Worm (Caenorhabditis elegans) whole organism, young adult: ENCODE measurements around the gene R08C7.4.

Experiments used
- B0336.3 ChIP-seq: fragments of 200-800 bp; sonication (Bioruptor generic); IDR thresholded peaks from 2 replicates; pipeline ENCODE4 v1.3.6; 2022; ENCODE audit warnings: missing genetic modification characterization, missing compliant biosample characterization
- F22D6.2 ChIP-seq: sonication (generic microtip); optimal IDR thresholded peaks from 2 replicates; lab custom pipeline; 2016; ENCODE audit warnings: mild to moderate bottlenecking, missing genetic modification characterization, missing compliant biosample characterization
- F33H1.4 ChIP-seq: fragments of 200-800 bp; sonication (Bioruptor generic); IDR thresholded peaks from 2 replicates; pipeline ENCODE4 v1.3.6; 2022; ENCODE audit warnings: missing genetic modification reagents, missing genetic modification characterization, missing compliant biosample characterization
- F52B5.7 ChIP-seq: sonication (generic microtip); optimal IDR thresholded peaks from 2 replicates; lab custom pipeline; 2016; ENCODE audit warnings: mild to moderate bottlenecking, missing genetic modification characterization, missing compliant biosample characterization
- F57C9.4 ChIP-seq: sonication (generic microtip); optimal IDR thresholded peaks from 2 replicates; lab custom pipeline; 2017; ENCODE audit warnings: mild to moderate bottlenecking, missing genetic modification characterization, missing compliant biosample characterization
- K11D2.4 ChIP-seq: fragments of 200-800 bp; sonication (Bioruptor generic); IDR thresholded peaks from 2 replicates; pipeline ENCODE4 v1.3.6; 2022; ENCODE audit warnings: missing genetic modification reagents, missing genetic modification characterization, missing compliant biosample characterization
- T07F8.4 ChIP-seq: sonication (generic microtip); optimal IDR thresholded peaks from 2 replicates; lab custom pipeline; 2016; ENCODE audit warnings: mild to moderate bottlenecking, missing genetic modification characterization, moderate library complexity, missing compliant biosample characterization
- ama-1 ChIP-seq, 3 experiments: fragments of 150-350 bp in 1 of 3; sonication (generic microtip) in 2 of 3; optimal IDR thresholded peaks; 2 replicates each; lab custom pipeline; 2014 to 2018; ENCODE audit warnings: missing biosample characterization in 2 of 3, missing genetic modification characterization in 2 of 3, missing genetic modification reagents in 2 of 3
- aptf-2 ChIP-seq: fragments of 200-800 bp; sonication (Bioruptor generic); conservative IDR thresholded peaks from 2 replicates; pipeline ENCODE4 v1.3.6; 2022; ENCODE audit warnings: missing genetic modification reagents, missing genetic modification characterization, missing compliant biosample characterization
- attf-5 ChIP-seq: fragments of 200-800 bp; sonication (Bioruptor generic); optimal IDR thresholded peaks from 2 replicates; lab custom pipeline; 2018; ENCODE audit warnings: mild to moderate bottlenecking, missing genetic modification characterization, missing compliant biosample characterization
- bed-1 ChIP-seq: fragments of 200-800 bp; sonication (Bioruptor generic); IDR thresholded peaks from 2 replicates; pipeline ENCODE4 v1.3.6; 2022; ENCODE audit warnings: missing genetic modification reagents, missing genetic modification characterization, missing compliant biosample characterization
- cebp-2 ChIP-seq: fragments of 200-800 bp; sonication (Bioruptor generic); IDR thresholded peaks from 2 replicates; pipeline ENCODE4 v1.3.6; 2022; ENCODE audit warnings: missing genetic modification characterization, missing compliant biosample characterization
- ceh-100 ChIP-seq: fragments of 200-800 bp; sonication (Bioruptor generic); IDR thresholded peaks from 2 replicates; pipeline ENCODE4 v1.3.6; 2022; ENCODE audit warnings: missing genetic modification reagents, missing genetic modification characterization, missing compliant biosample characterization
- ceh-58 ChIP-seq: fragments of 200-800 bp; sonication (Bioruptor generic); IDR thresholded peaks from 2 replicates; pipeline ENCODE4 v1.3.6; 2022; ENCODE audit warnings: missing genetic modification characterization, missing compliant biosample characterization
- ceh-79 ChIP-seq: sonication (generic microtip); optimal IDR thresholded peaks from 2 replicates; lab custom pipeline; 2017; ENCODE audit warnings: mild to moderate bottlenecking, missing genetic modification characterization, missing compliant biosample characterization
- die-1 ChIP-seq: sonication (generic microtip); optimal IDR thresholded peaks from 2 replicates; lab custom pipeline; 2016; ENCODE audit warnings: missing genotype, mild to moderate bottlenecking, missing genetic modification characterization, missing compliant biosample characterization
- dox-1 ChIP-seq: fragments of 200-800 bp; sonication (Bioruptor generic); IDR thresholded peaks from 2 replicates; pipeline ENCODE4 v1.3.6; 2022; ENCODE audit warnings: missing genetic modification reagents, missing genetic modification characterization, missing compliant biosample characterization
- dpl-1 ChIP-seq: fragments of 150-350 bp; optimal IDR thresholded peaks from 2 replicates; lab custom pipeline; 2014; ENCODE audit warnings: missing biosample characterization, missing genetic modification reagents, missing genetic modification characterization
- egl-44 ChIP-seq: fragments of 200-800 bp; sonication (Bioruptor generic); IDR thresholded peaks from 2 replicates; pipeline ENCODE4 v1.3.6; 2022; ENCODE audit warnings: missing genetic modification reagents, missing genetic modification characterization, missing compliant biosample characterization
- ets-4 ChIP-seq: fragments of 200-800 bp; sonication (Bioruptor generic); optimal IDR thresholded peaks from 2 replicates; lab custom pipeline; 2018; ENCODE audit warnings: mild to moderate bottlenecking, missing genetic modification characterization, missing compliant biosample characterization
- hlh-26 ChIP-seq: fragments of 200-800 bp; sonication (Bioruptor generic); conservative IDR thresholded peaks from 2 replicates; pipeline ENCODE4 v1.3.6; 2022; ENCODE audit warnings: missing genetic modification reagents, missing genetic modification characterization, missing compliant biosample characterization
- hmg-1.2 ChIP-seq: fragments of 200-800 bp; sonication (Bioruptor generic); IDR thresholded peaks from 2 replicates; pipeline ENCODE4 v1.3.6; 2022; ENCODE audit warnings: missing genetic modification reagents, missing genetic modification characterization, missing compliant biosample characterization
- lag-1 ChIP-seq: fragments of 200-800 bp; sonication (Bioruptor generic); IDR thresholded peaks from 2 replicates; pipeline ENCODE4 v1.3.6; 2022; ENCODE audit warnings: missing genetic modification reagents, missing genetic modification characterization, missing compliant biosample characterization
- let-526 ChIP-seq: fragments of 200-800 bp; sonication (Bioruptor generic); IDR thresholded peaks from 2 replicates; pipeline ENCODE4 v1.3.6; 2022; ENCODE audit warnings: missing genetic modification reagents, missing genetic modification characterization, missing compliant biosample characterization
- lin-35 ChIP-seq, 3 experiments: fragments of 150-350 bp in 2 of 3; sonication (generic microtip) in 1 of 3; optimal IDR thresholded peaks; 2 replicates each; lab custom pipeline; 2014 to 2018; ENCODE audit warnings: missing biosample characterization in 3 of 3, missing genetic modification characterization in 3 of 3, missing genetic modification reagents in 3 of 3
- lin-40 ChIP-seq: sonication (generic microtip); optimal IDR thresholded peaks from 2 replicates; lab custom pipeline; 2016; ENCODE audit warnings: missing genetic modification characterization, mild to moderate bottlenecking, missing compliant biosample characterization, missing genotype, missing genetic modification reagents
- lsl-1 ChIP-seq: fragments of 200-800 bp; sonication (Bioruptor generic); optimal IDR thresholded peaks from 2 replicates; lab custom pipeline; 2018; ENCODE audit warnings: mild to moderate bottlenecking, missing genetic modification characterization, moderate library complexity, missing compliant biosample characterization
- madf-3 ChIP-seq: fragments of 200-800 bp; sonication (Bioruptor generic); IDR thresholded peaks from 2 replicates; pipeline ENCODE4 v1.3.6; 2022; ENCODE audit warnings: missing genetic modification reagents, missing genetic modification characterization, missing compliant biosample characterization
- madf-6 ChIP-seq: fragments of 200-800 bp; sonication (Bioruptor generic); IDR thresholded peaks from 2 replicates; pipeline ENCODE4 v1.3.6; 2022; ENCODE audit warnings: missing genetic modification reagents, missing genetic modification characterization, missing compliant biosample characterization
- mcd-1 ChIP-seq: fragments of 200-800 bp; sonication (Bioruptor generic); IDR thresholded peaks from 2 replicates; pipeline ENCODE4 v1.3.6; 2022; ENCODE audit warnings: missing genetic modification reagents, missing genetic modification characterization, missing compliant biosample characterization
- mes-4 ChIP-seq: sonication (generic microtip); optimal IDR thresholded peaks from 2 replicates; lab custom pipeline; 2016; ENCODE audit warnings: missing genotype, missing genetic modification characterization, missing compliant biosample characterization
- mxl-1 ChIP-seq: sonication (generic microtip); optimal IDR thresholded peaks from 2 replicates; lab custom pipeline; 2016; ENCODE audit warnings: missing genetic modification characterization, missing compliant biosample characterization
- nfya-2 ChIP-seq: fragments of 200-800 bp; sonication (Bioruptor generic); IDR thresholded peaks from 2 replicates; pipeline ENCODE4 v1.3.6; 2022; ENCODE audit warnings: missing genetic modification reagents, missing genetic modification characterization, missing compliant biosample characterization
- nhr-120 ChIP-seq: fragments of 200-800 bp; sonication (Bioruptor generic); IDR thresholded peaks from 2 replicates; pipeline ENCODE4 v1.3.6; 2022; ENCODE audit warnings: missing genetic modification characterization, missing compliant biosample characterization
- nhr-27 ChIP-seq: fragments of 200-800 bp; sonication (Bioruptor generic); optimal IDR thresholded peaks from 2 replicates; lab custom pipeline; 2018; ENCODE audit warnings: mild to moderate bottlenecking, missing genetic modification characterization, moderate library complexity, missing compliant biosample characterization
- nhr-80 ChIP-seq: sonication (generic microtip); optimal IDR thresholded peaks from 2 replicates; lab custom pipeline; 2016; ENCODE audit warnings: missing genetic modification characterization, missing compliant biosample characterization
- pbrm-1 ChIP-seq: fragments of 200-800 bp; sonication (Bioruptor generic); IDR thresholded peaks from 2 replicates; pipeline ENCODE4 v1.3.6; 2022; ENCODE audit warnings: missing genetic modification reagents, missing genetic modification characterization, missing compliant biosample characterization
- rec-8 ChIP-seq, 2 experiments: sonication (generic microtip); optimal IDR thresholded peaks; 2 replicates each; lab custom pipeline; 2016; ENCODE audit warnings: mild to moderate bottlenecking in 2 of 2, missing genetic modification characterization in 2 of 2, missing genetic modification reagents in 2 of 2, missing genotype in 2 of 2, missing biosample characterization in 1 of 2, missing compliant biosample characterization in 1 of 2, moderate library complexity in 1 of 2
- repo-1 ChIP-seq: sonication (generic microtip); optimal IDR thresholded peaks from 2 replicates; lab custom pipeline; 2017; ENCODE audit warnings: mild to moderate bottlenecking, missing genetic modification characterization, missing compliant biosample characterization
- rpc-1 ChIP-seq, 2 experiments: fragments of 150-350 bp in 1 of 2; sonication (generic microtip) in 1 of 2; optimal IDR thresholded peaks; 2 replicates each; lab custom pipeline; 2014 to 2018; ENCODE audit warnings: missing biosample characterization in 1 of 2, missing genetic modification characterization in 1 of 2, missing genetic modification reagents in 1 of 2, missing genotype in 1 of 2
- snpc-1.1 ChIP-seq: sonication (generic microtip); optimal IDR thresholded peaks from 2 replicates; lab custom pipeline; 2017; ENCODE audit warnings: missing genetic modification characterization, mild to moderate bottlenecking, missing compliant biosample characterization, antibody characterized with exemption, moderate library complexity, missing genotype, missing genetic modification reagents; ENCODE audit not compliant: insufficient read depth
- sptf-2 ChIP-seq: fragments of 200-800 bp; sonication (Bioruptor generic); optimal IDR thresholded peaks from 2 replicates; lab custom pipeline; 2018; ENCODE audit warnings: mild to moderate bottlenecking, missing genetic modification characterization, missing compliant biosample characterization
- tbp1 ChIP-seq: fragments of 200-800 bp; sonication (Bioruptor generic); optimal IDR thresholded peaks from 2 replicates; lab custom pipeline; 2018; ENCODE audit warnings: mild to moderate bottlenecking, missing genetic modification characterization, missing compliant biosample characterization
- tlf-1 ChIP-seq: fragments of 200-800 bp; sonication (Bioruptor generic); optimal IDR thresholded peaks from 2 replicates; lab custom pipeline; 2018; ENCODE audit warnings: mild to moderate bottlenecking, missing genetic modification characterization, missing compliant biosample characterization
- xnd-1 ChIP-seq: sonication (generic microtip); optimal IDR thresholded peaks from 2 replicates; lab custom pipeline; 2016; ENCODE audit warnings: missing genotype, missing genetic modification reagents, missing genetic modification characterization, missing compliant biosample characterization
- ztf-25 ChIP-seq: fragments of 200-800 bp; sonication (Bioruptor generic); IDR thresholded peaks from 2 replicates; pipeline ENCODE4 v1.3.6; 2022; ENCODE audit warnings: missing genetic modification reagents, missing genetic modification characterization, missing compliant biosample characterization

Gene R08C7.4

ce11 chrIV:4470885-4471772 lies 36.3 kb downstream of the R08C7.4 start (continued):
- TF ChIP-seq sptf-2 (GFP tag; lab: Kevin White, UChicago) = no peak
- peak; percentile 72; the same call in 1 of the 2 replicates for TF ChIP-seq pbrm-1 (GFP tag; lab: Robert Waterston, UW)
- TF ChIP-seq ama-1 (optimal IDR thresholded peaks at IDR 0.05; lab: Kevin White, UChicago) = peak; percentile 47
- TF ChIP-seq ama-1 (GFP tag; optimal IDR thresholded peaks at IDR 0.05; lab: Kevin White, UChicago) = peak in 1 of 2 experiments; percentile 9
- no peak for TF ChIP-seq mes-4 (tag; lab: Kevin White, UChicago)
- TF ChIP-seq madf-6 = peak; percentile 53; the same call in 1 of the 2 replicates
- peak; percentile 33 for TF ChIP-seq lsl-1 (GFP tag; lab: Kevin White, UChicago)
- no peak for TF ChIP-seq nhr-27 (tag; lab: Kevin White, UChicago)
- peak; percentile 4 for TF ChIP-seq dpl-1 (GFP tag; lab: Kevin White, UChicago)
- 0 out of 2 replicates have a peak, but pooled peaks have one; percentile 11 for TF ChIP-seq cebp-2 (GFP tag; lab: Robert Waterston, UW)
- TF ChIP-seq aptf-2 = no peak
- no peak for TF ChIP-seq die-1 (tag; lab: Kevin White, UChicago)
- TF ChIP-seq nhr-80 (tag; lab: Kevin White, UChicago) = peak; percentile 57
- TF ChIP-seq ztf-25 = no peak
- peak; percentile 58 for TF ChIP-seq mcd-1 (GFP tag; lab: Robert Waterston, UW)
- no peak for TF ChIP-seq nhr-120 (GFP tag; lab: Robert Waterston, UW)
- TF ChIP-seq lin-40 (tag; lab: Kevin White, UChicago) = no peak
- TF ChIP-seq B0336.3 (GFP tag; lab: Robert Waterston, UW) = peak; percentile 51; the same call in 1 of the 2 replicates
- TF ChIP-seq lag-1 (GFP tag; lab: Robert Waterston, UW) = no peak
- TF ChIP-seq snpc-1.1 (tag; lab: Kevin White, UChicago) = no peak
- TF ChIP-seq dox-1 (GFP tag; lab: Robert Waterston, UW) = peak; percentile 18; the same call in 1 of the 2 replicates
- TF ChIP-seq hlh-26 (GFP tag; lab: Robert Waterston, UW) = no peak
- TF ChIP-seq mxl-1 = no peak
- no peak for TF ChIP-seq rec-8 (tag; optimal IDR thresholded peaks at IDR 0.05; lab: Kevin White, UChicago)
- TF ChIP-seq madf-3 (GFP tag; lab: Robert Waterston, UW) = peak; percentile 11; the same call in 1 of the 2 replicates
- TF ChIP-seq F22D6.2 (tag; lab: Kevin White, UChicago) = no peak
- no peak for TF ChIP-seq tlf-1 (GFP tag; lab: Kevin White, UChicago)
- TF ChIP-seq bed-1 (GFP tag; lab: Robert Waterston, UW) = no peak
- no peak for TF ChIP-seq ceh-79 (tag; lab: Kevin White, UChicago)
- TF ChIP-seq nfya-2 (GFP tag; lab: Robert Waterston, UW) = no peak
- TF ChIP-seq xnd-1 (tag; lab: Kevin White, UChicago) = no peak
- TF ChIP-seq F52B5.7 (tag; lab: Kevin White, UChicago) = peak; percentile 47
- TF ChIP-seq F57C9.4 = peak; percentile 60
- no peak for TF ChIP-seq let-526
- peak; percentile 55; the same call in 1 of the 2 replicates for TF ChIP-seq K11D2.4 (GFP tag; lab: Robert Waterston, UW)
- peak; percentile 20 for TF ChIP-seq tbp1
- TF ChIP-seq attf-5 (GFP tag; lab: Kevin White, UChicago) = peak; percentile 64
- no peak for TF ChIP-seq repo-1
- TF ChIP-seq ets-4 (GFP tag; lab: Kevin White, UChicago) = no peak
- TF ChIP-seq hmg-1.2 = peak; percentile 81
- peak; percentile 65; the same call in 1 of the 2 replicates for TF ChIP-seq egl-44
- no peak for TF ChIP-seq T07F8.4 (tag; lab: Kevin White, UChicago)
- 0 out of 2 replicates have a peak, but pooled peaks have one; percentile 5 for TF ChIP-seq ceh-58 (GFP tag; lab: Robert Waterston, UW)
- TF ChIP-seq ceh-100 (GFP tag; lab: Robert Waterston, UW) = no peak
- no peak for TF ChIP-seq lin-35 (GFP tag; optimal IDR thresholded peaks at IDR 0.05; lab: Kevin White, UChicago)
- peak; percentile 50 for TF ChIP-seq F33H1.4 (GFP tag; lab: Robert Waterston, UW)
- no peak for TF ChIP-seq rpc-1 (optimal IDR thresholded peaks at IDR 0.05; lab: Kevin White, UChicago)
- TF ChIP-seq rpc-1 (tag; optimal IDR thresholded peaks at IDR 0.05; lab: Kevin White, UChicago) = no peak
